Fruit fly (Drosophila melanogaster) whole organism, embryonic: Measurements from ENCODE around the gene mfr.

Experiments used
- Adf1 ChIP-seq: fragments of 200-800 bp; sonication (Bioruptor generic); IDR thresholded peaks from 2 replicates; pipeline ENCODE4 v1.3.6; 2022; ENCODE audit warnings: missing biosample characterization, missing genetic modification characterization
- Atf6 ChIP-seq: fragments of 200-800 bp; sonication (Bioruptor generic); IDR thresholded peaks from 2 replicates; pipeline ENCODE4 v1.3.6; 2022; ENCODE audit warnings: missing biosample characterization, missing genetic modification characterization
- Blimp-1 ChIP-seq: fragments of 200-800 bp; sonication (Bioruptor generic); optimal IDR thresholded peaks from 3 replicates; lab custom pipeline; 2018; ENCODE audit warnings: missing biosample characterization, missing genetic modification characterization, mild to moderate bottlenecking, moderate library complexity, missing genetic modification reagents
- CG10147 ChIP-seq: fragments of 200-800 bp; sonication (Bioruptor generic); optimal IDR thresholded peaks from 2 replicates; lab custom pipeline; 2019; ENCODE audit warnings: missing biosample characterization, mild to moderate bottlenecking, missing genetic modification characterization, moderate library complexity
- CG10979 ChIP-seq: fragments of 200-800 bp; sonication (Bioruptor generic); optimal IDR thresholded peaks from 2 replicates; lab custom pipeline; 2018; ENCODE audit warnings: missing biosample characterization, mild to moderate bottlenecking, missing genetic modification characterization, moderate library complexity
- CG12236 ChIP-seq: fragments of 200-800 bp; sonication (Bioruptor generic); optimal IDR thresholded peaks from 2 replicates; lab custom pipeline; 2016; ENCODE audit warnings: missing biosample characterization, missing genetic modification characterization
- CG14014 ChIP-seq: fragments of 200-800 bp; sonication (Bioruptor generic); IDR thresholded peaks from 2 replicates; pipeline ENCODE4 v1.3.6; 2022; ENCODE audit warnings: missing biosample characterization, missing genetic modification characterization
- CG14441 ChIP-seq: fragments of 200-800 bp; sonication (Bioruptor generic); IDR thresholded peaks from 2 replicates; pipeline ENCODE4 v1.3.6; 2022; ENCODE audit warnings: missing biosample characterization, missing genetic modification characterization
- CG14965 ChIP-seq: fragments of 200-800 bp; sonication (Bioruptor generic); optimal IDR thresholded peaks from 2 replicates; lab custom pipeline; 2016; ENCODE audit warnings: missing biosample characterization, missing genetic modification characterization, borderline replicate concordance
- CG17186 ChIP-seq: fragments of 200-800 bp; sonication (Bioruptor generic); optimal IDR thresholded peaks from 3 replicates; lab custom pipeline; 2017; ENCODE audit warnings: missing biosample characterization, missing genetic modification reagents, missing genetic modification characterization
- CG18011 ChIP-seq: fragments of 200-800 bp; sonication (Bioruptor generic); optimal IDR thresholded peaks from 2 replicates; lab custom pipeline; 2017; ENCODE audit warnings: missing biosample characterization, missing genetic modification characterization, mild to moderate bottlenecking, moderate library complexity, missing genotype
- CG2199 ChIP-seq: fragments of 200-800 bp; sonication (Bioruptor generic); IDR thresholded peaks from 3 replicates; pipeline ENCODE4 v1.3.6; 2022; ENCODE audit warnings: missing biosample characterization, missing genetic modification characterization
- CG2202 ChIP-seq: fragments of 200-800 bp; sonication (Bioruptor generic); optimal IDR thresholded peaks from 2 replicates; lab custom pipeline; 2018; ENCODE audit warnings: missing biosample characterization, mild to moderate bottlenecking, missing genetic modification characterization
- CG33557 ChIP-seq: fragments of 200-800 bp; sonication (Bioruptor generic); optimal IDR thresholded peaks from 2 replicates; lab custom pipeline; 2019; ENCODE audit warnings: missing biosample characterization, mild to moderate bottlenecking, missing genetic modification characterization, moderate library complexity
- CG34224 ChIP-seq: fragments of 200-800 bp; sonication (Bioruptor generic); IDR thresholded peaks from 3 replicates; pipeline ENCODE4 v1.3.6; 2022; ENCODE audit warnings: missing biosample characterization, missing genetic modification characterization; ENCODE audit not compliant: partially characterized antibody
- CG43689 ChIP-seq: fragments of 200-800 bp; sonication (Bioruptor generic); IDR thresholded peaks from 2 replicates; pipeline ENCODE4 v1.3.6; 2022; ENCODE audit warnings: missing biosample characterization, missing genetic modification characterization
- CG6813 ChIP-seq: fragments of 200-800 bp; sonication (Bioruptor generic); optimal IDR thresholded peaks from 2 replicates; lab custom pipeline; 2017; ENCODE audit warnings: missing biosample characterization, missing genetic modification characterization, mild to moderate bottlenecking, moderate library complexity, missing genetic modification reagents
- CTCF ChIP-seq: fragments of 200-800 bp; sonication (Bioruptor generic); optimal IDR thresholded peaks from 2 replicates; lab custom pipeline; 2017; ENCODE audit warnings: missing biosample characterization, mild to moderate bottlenecking, missing genetic modification characterization, moderate library complexity
- D ChIP-seq, 2 experiments: fragments of 200-800 bp in 1 of 2; fragments of >200 bp in 1 of 2; sonication (Bioruptor generic) in 1 of 2; optimal IDR thresholded peaks; 2 replicates in 1 of 2; 3 replicates in 1 of 2; lab custom pipeline; 2017; ENCODE audit warnings: mild to moderate bottlenecking in 1 of 2, missing biosample characterization in 1 of 2, missing genetic modification characterization in 1 of 2, missing genetic modification reagents in 1 of 2
- D19B ChIP-seq: fragments of 200-800 bp; sonication (Bioruptor generic); optimal IDR thresholded peaks from 2 replicates; lab custom pipeline; 2017; ENCODE audit warnings: missing biosample characterization, mild to moderate bottlenecking, missing genetic modification characterization
- Hmx ChIP-seq: fragments of 200-800 bp; sonication (Bioruptor generic); optimal IDR thresholded peaks from 2 replicates; lab custom pipeline; 2016; ENCODE audit warnings: missing biosample characterization, missing genetic modification characterization
- Kr ChIP-seq: fragments of 200-800 bp; sonication (Bioruptor generic); optimal IDR thresholded peaks from 2 replicates; lab custom pipeline; 2017; ENCODE audit warnings: missing biosample characterization, mild to moderate bottlenecking, missing genetic modification characterization
- Lhr ChIP-seq: fragments of 200-800 bp; sonication (Bioruptor generic); optimal IDR thresholded peaks from 3 replicates; lab custom pipeline; 2017; ENCODE audit warnings: mild to moderate bottlenecking, missing biosample characterization, missing genetic modification reagents, missing genetic modification characterization
- NC2α ChIP-seq: fragments of 200-800 bp; sonication (Bioruptor generic); optimal IDR thresholded peaks from 2 replicates; lab custom pipeline; 2016; ENCODE audit warnings: missing biosample characterization, missing genetic modification characterization
- Oaz ChIP-seq: fragments of 200-800 bp; sonication (Bioruptor generic); IDR thresholded peaks from 2 replicates; pipeline ENCODE4 v1.3.6; 2022; ENCODE audit warnings: missing biosample characterization, missing genetic modification characterization
- PHDP ChIP-seq: fragments of 200-800 bp; sonication (Bioruptor generic); optimal IDR thresholded peaks from 3 replicates; lab custom pipeline; 2018; ENCODE audit warnings: missing biosample characterization, mild to moderate bottlenecking, missing genetic modification characterization, moderate library complexity
- Poxn ChIP-seq: fragments of 200-800 bp; sonication (Bioruptor generic); IDR thresholded peaks from 2 replicates; pipeline ENCODE4 v1.3.6; 2022; ENCODE audit warnings: missing biosample characterization, missing genetic modification characterization
- Six4 ChIP-seq: fragments of 200-800 bp; sonication (Bioruptor generic); optimal IDR thresholded peaks from 2 replicates; lab custom pipeline; 2016; ENCODE audit warnings: missing biosample characterization, missing genetic modification characterization
- Sox102F ChIP-seq: fragments of 200-800 bp; sonication (Bioruptor generic); optimal IDR thresholded peaks from 2 replicates; lab custom pipeline; 2018; ENCODE audit warnings: missing biosample characterization, mild to moderate bottlenecking, missing genetic modification characterization, moderate library complexity
- Sry-β ChIP-seq: fragments of 200-800 bp; sonication (Bioruptor generic); optimal IDR thresholded peaks from 2 replicates; lab custom pipeline; 2018; ENCODE audit warnings: missing biosample characterization, mild to moderate bottlenecking, missing genetic modification characterization, moderate library complexity
- Vsx1 ChIP-seq: fragments of 200-800 bp; sonication (Bioruptor generic); optimal IDR thresholded peaks from 2 replicates; lab custom pipeline; 2017; ENCODE audit warnings: missing biosample characterization, mild to moderate bottlenecking, missing genetic modification characterization, missing genetic modification reagents
- Xrp1 ChIP-seq: fragments of 200-800 bp; sonication (Bioruptor generic); IDR thresholded peaks from 2 replicates; pipeline ENCODE4 v1.3.6; 2022; ENCODE audit warnings: missing biosample characterization, missing genetic modification characterization
- ase ChIP-seq: fragments of 200-800 bp; sonication (Bioruptor generic); IDR thresholded peaks from 3 replicates; pipeline ENCODE4 v1.3.6; 2022; ENCODE audit warnings: missing biosample characterization, missing genetic modification characterization
- bsh ChIP-seq, 2 experiments: fragments of 200-800 bp; sonication (Bioruptor generic); optimal IDR thresholded peaks; 2 replicates each; lab custom pipeline; 2017 to 2018; ENCODE audit warnings: mild to moderate bottlenecking in 2 of 2, missing biosample characterization in 2 of 2, missing genetic modification characterization in 2 of 2, moderate library complexity in 1 of 2
- cwo ChIP-seq: fragments of 200-800 bp; sonication (Bioruptor generic); optimal IDR thresholded peaks from 3 replicates; lab custom pipeline; 2017; ENCODE audit warnings: missing biosample characterization, missing genetic modification characterization, mild to moderate bottlenecking, moderate library complexity, missing genetic modification reagents
- disco-r ChIP-seq: fragments of 200-800 bp; sonication (Bioruptor generic); optimal IDR thresholded peaks from 2 replicates; lab custom pipeline; 2016; ENCODE audit warnings: missing biosample characterization, missing genetic modification characterization
- fd64A ChIP-seq: fragments of 200-800 bp; sonication (Bioruptor generic); optimal IDR thresholded peaks from 3 replicates; lab custom pipeline; 2018; ENCODE audit warnings: missing biosample characterization, mild to moderate bottlenecking, missing genetic modification characterization
- gem ChIP-seq: fragments of 200-800 bp; sonication (Bioruptor generic); optimal IDR thresholded peaks from 2 replicates; lab custom pipeline; 2019; ENCODE audit warnings: missing biosample characterization, mild to moderate bottlenecking, missing genetic modification characterization, moderate library complexity
- hkb ChIP-seq, 2 experiments: fragments of 200-800 bp in 1 of 2; fragments of >200 bp in 1 of 2; sonication (Bioruptor generic) in 1 of 2; IDR thresholded peaks in 1 of 2; optimal IDR thresholded peaks in 1 of 2; 2 replicates each; pipeline versions ENCODE4 v1.3.6 to Lab custom; 2017 to 2022; ENCODE audit warnings: missing biosample characterization in 1 of 2, missing genetic modification characterization in 1 of 2
- lbe ChIP-seq: fragments of 200-800 bp; sonication (Bioruptor generic); optimal IDR thresholded peaks from 2 replicates; lab custom pipeline; 2016; ENCODE audit warnings: missing biosample characterization, mild to moderate bottlenecking, missing genetic modification characterization
- lilli ChIP-seq: fragments of 200-800 bp; sonication (Bioruptor generic); optimal IDR thresholded peaks from 3 replicates; lab custom pipeline; 2016; ENCODE audit warnings: missing biosample characterization, missing genetic modification characterization
- pita ChIP-seq: fragments of 200-800 bp; sonication (Bioruptor generic); optimal IDR thresholded peaks from 2 replicates; lab custom pipeline; 2017; ENCODE audit warnings: missing biosample characterization, mild to moderate bottlenecking, missing genetic modification characterization
- row ChIP-seq: fragments of 200-800 bp; sonication (Bioruptor generic); IDR thresholded peaks from 3 replicates; pipeline ENCODE4 v1.3.6; 2022; ENCODE audit warnings: missing biosample characterization, missing genetic modification characterization
- sisA ChIP-seq: fragments of 200-800 bp; sonication (Bioruptor generic); IDR thresholded peaks from 2 replicates; pipeline ENCODE4 v1.3.6; 2022; ENCODE audit warnings: missing biosample characterization, missing genetic modification characterization
- so ChIP-seq: fragments of 200-800 bp; sonication (Bioruptor generic); IDR thresholded peaks from 3 replicates; pipeline ENCODE4 v1.3.6; 2022; ENCODE audit warnings: missing biosample characterization, missing genetic modification characterization
- tap ChIP-seq: fragments of 200-800 bp; optimal IDR thresholded peaks from 3 replicates; lab custom pipeline; 2019; ENCODE audit warnings: missing biosample characterization, mild to moderate bottlenecking, missing genetic modification characterization, moderate library complexity
- unc-4 ChIP-seq: fragments of 200-800 bp; sonication (Bioruptor generic); IDR thresholded peaks from 2 replicates; pipeline ENCODE4 v1.3.6; 2022; ENCODE audit warnings: missing biosample characterization, missing genetic modification characterization; ENCODE audit not compliant: partially characterized antibody
- unpg ChIP-seq: fragments of 200-800 bp; sonication (Bioruptor generic); optimal IDR thresholded peaks from 3 replicates; lab custom pipeline; 2018; ENCODE audit warnings: missing biosample characterization, mild to moderate bottlenecking, missing genetic modification characterization, moderate library complexity
- vvl ChIP-seq: fragments of 200-800 bp; sonication (Bioruptor generic); IDR thresholded peaks from 2 replicates; pipeline ENCODE4 v1.3.6; 2022; ENCODE audit warnings: missing biosample characterization, missing genetic modification characterization
- wek ChIP-seq: fragments of 200-800 bp; sonication (Bioruptor generic); optimal IDR thresholded peaks from 3 replicates; lab custom pipeline; 2018; ENCODE audit warnings: missing biosample characterization, mild to moderate bottlenecking, missing genetic modification characterization, moderate library complexity

mfr gene

dm6 chr3L:8870547-8870946 lies 41.9 kb downstream of the mfr start (continued):
- TF ChIP-seq cwo (GFP tag; lab: Kevin White, UChicago) = no peak
- TF ChIP-seq vvl = no peak; the same call in 1 of the 2 replicates
- no peak for TF ChIP-seq Sry-β
- no peak for TF ChIP-seq fd64A
- no peak for TF ChIP-seq CG43689
- TF ChIP-seq Vsx1 = no peak
- peak; percentile 19 for TF ChIP-seq gem (tag; lab: Kevin White, UChicago)
- no peak for TF ChIP-seq Adf1 (GFP tag; lab: Robert Waterston, UW)
- no peak for TF ChIP-seq wek (GFP tag; lab: Kevin White, UChicago)
- peak; percentile 47; the same call in 1 of the 2 replicates for TF ChIP-seq Xrp1 (GFP tag; lab: Robert Waterston, UW)
- TF ChIP-seq Atf6 = no peak
- TF ChIP-seq CTCF (GFP tag; lab: Kevin White, UChicago) = no peak
- TF ChIP-seq pita (GFP tag; lab: Kevin White, UChicago) = no peak
- no peak for TF ChIP-seq ase (GFP tag; lab: Robert Waterston, UW)
- no peak for TF ChIP-seq Kr (GFP tag; lab: Kevin White, UChicago)
- TF ChIP-seq CG12236 = no peak
- TF ChIP-seq CG14014 (GFP tag; lab: Robert Waterston, UW) = no peak
- TF ChIP-seq row (GFP tag; lab: Robert Waterston, UW) = peak; percentile 35; the same call in 1 of the 3 replicates
- TF ChIP-seq D (optimal IDR thresholded peaks at IDR 0.05; lab: Kevin White, UChicago) = no peak
- peak; percentile 1 for TF ChIP-seq D (GFP tag; optimal IDR thresholded peaks at IDR 0.05; lab: Kevin White, UChicago)
- no peak for TF ChIP-seq CG6813 (GFP tag; lab: Kevin White, UChicago)
- 0 out of 2 replicates have a peak, but pooled peaks have one; percentile 34 for TF ChIP-seq CG14441 (GFP tag; lab: Robert Waterston, UW)
- TF ChIP-seq hkb (optimal IDR thresholded peaks at IDR 0.05; lab: Kevin White, UChicago) = no peak
- 0 out of 2 replicates have a peak, but pooled peaks have one; percentile 18 for TF ChIP-seq hkb (GFP tag; IDR thresholded peaks at IDR 0.05; lab: Robert Waterston, UW)
- peak; percentile 22 to 56 for TF ChIP-seq bsh (GFP tag; optimal IDR thresholded peaks at IDR 0.05; lab: Kevin White, UChicago)
- TF ChIP-seq CG18011 (GFP tag; lab: Kevin White, UChicago) = no peak
- no peak for TF ChIP-seq Six4 (GFP tag; lab: Kevin White, UChicago)
- TF ChIP-seq Lhr (GFP tag; lab: Kevin White, UChicago) = no peak
- peak; percentile 34 for TF ChIP-seq Blimp-1
- no peak for TF ChIP-seq CG34224 (GFP tag; lab: Robert Waterston, UW)
- no peak for TF ChIP-seq Hmx (GFP tag; lab: Kevin White, UChicago)
- no peak for TF ChIP-seq CG17186 (GFP tag; lab: Kevin White, UChicago)
- no peak for TF ChIP-seq disco-r (GFP tag; lab: Kevin White, UChicago)
- TF ChIP-seq unpg (GFP tag; lab: Kevin White, UChicago) = peak; percentile 0
- TF ChIP-seq so = 0 out of 3 replicates have a peak, but pooled peaks have one; percentile 10
- no peak for TF ChIP-seq D19B
- peak; percentile 17 for TF ChIP-seq tap (tag; lab: Kevin White, UChicago)
- TF ChIP-seq CG14965 (GFP tag; lab: Kevin White, UChicago) = no peak
- TF ChIP-seq Poxn = no peak
- TF ChIP-seq CG2199 (GFP tag; lab: Robert Waterston, UW) = no peak
- peak; percentile 10 for TF ChIP-seq PHDP
- no peak; the same call in 1 of the 2 replicates for TF ChIP-seq sisA (GFP tag; lab: Robert Waterston, UW)
- TF ChIP-seq CG10979 (tag; lab: Kevin White, UChicago) = peak; percentile 27
- TF ChIP-seq Sox102F (GFP tag; lab: Kevin White, UChicago) = peak; percentile 1
- no peak for TF ChIP-seq NC2α (GFP tag; lab: Kevin White, UChicago)
- TF ChIP-seq CG2202 (tag; lab: Kevin White, UChicago) = no peak
- TF ChIP-seq CG33557 (GFP tag; lab: Kevin White, UChicago) = no peak
- no peak for TF ChIP-seq lbe (GFP tag; lab: Kevin White, UChicago)
- TF ChIP-seq unc-4 (GFP tag; lab: Robert Waterston, UW) = no peak
- no peak for TF ChIP-seq lilli (GFP tag; lab: Kevin White, UChicago)
- TF ChIP-seq CG10147 (GFP tag; lab: Kevin White, UChicago) = no peak
- TF ChIP-seq Oaz (GFP tag; lab: Robert Waterston, UW) = no peak
